Worm (Caenorhabditis elegans) whole organism, mixed stage, embryonic: ENCODE measurements around the gene F26D11.1.

Experiments
- M03D4.4 ChIP-seq: sonication (generic microtip); optimal IDR thresholded peaks from 2 replicates; lab custom pipeline; 2017; ENCODE audit warnings: mild to moderate bottlenecking, missing genetic modification characterization, missing compliant biosample characterization
- bed-3 ChIP-seq: fragments of 200-800 bp; sonication (Bioruptor generic); optimal IDR thresholded peaks from 3 replicates; lab custom pipeline; 2018; ENCODE audit warnings: mild to moderate bottlenecking, missing genetic modification characterization, moderate library complexity, missing compliant biosample characterization
- blmp-1 ChIP-seq: fragments of 150-350 bp; optimal IDR thresholded peaks from 2 replicates; lab custom pipeline; 2014; ENCODE audit warnings: missing biosample characterization, missing genetic modification characterization
- ceh-39 ChIP-seq: fragments of 150-350 bp; optimal IDR thresholded peaks from 2 replicates; lab custom pipeline; 2014; ENCODE audit warnings: missing biosample characterization, missing genetic modification characterization
- ceh-43 ChIP-seq: fragments of 200-800 bp; sonication (Bioruptor generic); optimal IDR thresholded peaks from 2 replicates; lab custom pipeline; 2018; ENCODE audit warnings: mild to moderate bottlenecking, missing genetic modification characterization, moderate library complexity, missing compliant biosample characterization
- ceh-83 ChIP-seq: fragments of 200-800 bp; sonication (Bioruptor generic); optimal IDR thresholded peaks from 2 replicates; lab custom pipeline; 2018; ENCODE audit warnings: mild to moderate bottlenecking, missing genetic modification characterization, missing compliant biosample characterization
- ces-1 ChIP-seq: fragments of 150-350 bp; optimal IDR thresholded peaks from 2 replicates; lab custom pipeline; 2014; ENCODE audit warnings: missing biosample characterization, missing genetic modification reagents, missing genetic modification characterization
- drap-1 ChIP-seq: fragments of 200-800 bp; sonication (Bioruptor generic); optimal IDR thresholded peaks from 3 replicates; lab custom pipeline; 2018; ENCODE audit warnings: mild to moderate bottlenecking, missing genetic modification characterization, missing compliant biosample characterization
- elt-1 ChIP-seq: sonication (generic microtip); optimal IDR thresholded peaks from 2 replicates; lab custom pipeline; 2017; ENCODE audit warnings: missing genetic modification characterization, mild to moderate bottlenecking, missing compliant biosample characterization, antibody characterized with exemption, moderate library complexity, borderline replicate concordance; ENCODE audit not compliant: insufficient read depth
- elt-3 ChIP-seq: fragments of 150-350 bp; optimal IDR thresholded peaks from 2 replicates; lab custom pipeline; 2014; ENCODE audit warnings: missing biosample characterization, missing genetic modification characterization
- flh-1 ChIP-seq: fragments of 200-800 bp; sonication (Bioruptor generic); optimal IDR thresholded peaks from 2 replicates; lab custom pipeline; 2018; ENCODE audit warnings: mild to moderate bottlenecking, missing genetic modification characterization, moderate library complexity, missing compliant biosample characterization
- ham-2 ChIP-seq: fragments of 200-800 bp; sonication (Bioruptor generic); optimal IDR thresholded peaks from 2 replicates; lab custom pipeline; 2018; ENCODE audit warnings: mild to moderate bottlenecking, missing genetic modification characterization, missing compliant biosample characterization
- hlh-1 ChIP-seq: fragments of 150-350 bp; optimal IDR thresholded peaks from 2 replicates; lab custom pipeline; 2014; ENCODE audit warnings: missing biosample characterization, missing genetic modification reagents, missing genetic modification characterization
- lin-13 ChIP-seq: fragments of 150-350 bp; optimal IDR thresholded peaks from 2 replicates; lab custom pipeline; 2014; ENCODE audit warnings: missing biosample characterization, missing genetic modification characterization
- lin-32 ChIP-seq: fragments of 200-800 bp; sonication (Bioruptor generic); optimal IDR thresholded peaks from 2 replicates; lab custom pipeline; 2018; ENCODE audit warnings: mild to moderate bottlenecking, missing genetic modification characterization, missing compliant biosample characterization
- mep-1 ChIP-seq: fragments of 150-350 bp; optimal IDR thresholded peaks from 2 replicates; lab custom pipeline; 2017; ENCODE audit warnings: missing biosample characterization, missing genetic modification reagents, missing genetic modification characterization, inconsistent platforms
- mls-2 ChIP-seq: sonication (generic microtip); optimal IDR thresholded peaks from 2 replicates; lab custom pipeline; 2016; ENCODE audit warnings: mild to moderate bottlenecking, missing genetic modification characterization, moderate library complexity, missing compliant biosample characterization
- nhr-12 ChIP-seq: fragments of 150-350 bp; optimal IDR thresholded peaks from 2 replicates; lab custom pipeline; 2014; ENCODE audit warnings: missing biosample characterization, missing genetic modification characterization
- nhr-2 ChIP-seq: fragments of 150-350 bp; optimal IDR thresholded peaks from 2 replicates; lab custom pipeline; 2014; ENCODE audit warnings: missing biosample characterization, missing genetic modification characterization
- nhr-237 ChIP-seq: fragments of 150-350 bp; optimal IDR thresholded peaks from 2 replicates; lab custom pipeline; 2014; ENCODE audit warnings: missing biosample characterization, missing genetic modification characterization
- nhr-28 ChIP-seq: fragments of 150-350 bp; optimal IDR thresholded peaks from 2 replicates; lab custom pipeline; 2014; ENCODE audit warnings: missing biosample characterization, missing genetic modification characterization
- nhr-76 ChIP-seq: sonication (generic microtip); optimal IDR thresholded peaks from 2 replicates; lab custom pipeline; 2017; ENCODE audit warnings: missing biosample characterization, missing genetic modification characterization
- pha-4 ChIP-seq: fragments of 150-350 bp; optimal IDR thresholded peaks from 2 replicates; lab custom pipeline; 2018; ENCODE audit warnings: missing biosample characterization, missing genetic modification reagents, missing genetic modification characterization
- sem-2 ChIP-seq: fragments of 200-800 bp; sonication (Bioruptor generic); optimal IDR thresholded peaks from 2 replicates; lab custom pipeline; 2018; ENCODE audit warnings: mild to moderate bottlenecking, missing genetic modification characterization, missing compliant biosample characterization
- snpc-4 ChIP-seq: fragments of 150-350 bp; optimal IDR thresholded peaks from 2 replicates; lab custom pipeline; 2014; ENCODE audit warnings: missing biosample characterization, missing genetic modification characterization
- sptf-1 ChIP-seq: sonication (generic microtip); optimal IDR thresholded peaks from 2 replicates; lab custom pipeline; 2017; ENCODE audit warnings: mild to moderate bottlenecking, missing genetic modification characterization, moderate library complexity, missing compliant biosample characterization
- tbx-8 ChIP-seq: fragments of 200-800 bp; sonication (Bioruptor generic); optimal IDR thresholded peaks from 2 replicates; lab custom pipeline; 2018; ENCODE audit warnings: mild to moderate bottlenecking, missing genetic modification characterization, moderate library complexity, missing compliant biosample characterization
- unc-120 ChIP-seq: sonication (generic microtip); optimal IDR thresholded peaks from 2 replicates; lab custom pipeline; 2017; ENCODE audit warnings: missing genetic modification characterization, missing compliant biosample characterization; ENCODE audit not compliant: poor library complexity, severe bottlenecking
- unc-39 ChIP-seq: fragments of 150-350 bp; optimal IDR thresholded peaks from 2 replicates; lab custom pipeline; 2014; ENCODE audit warnings: missing biosample characterization, missing genetic modification characterization
- zip-8 ChIP-seq: fragments of 150-350 bp; optimal IDR thresholded peaks from 2 replicates; lab custom pipeline; 2014; ENCODE audit warnings: missing biosample characterization, missing genetic modification characterization
- ztf-11 ChIP-seq: fragments of 150-350 bp; optimal IDR thresholded peaks from 2 replicates; lab custom pipeline; 2014; ENCODE audit warnings: missing biosample characterization, missing genetic modification characterization

F26D11.1 gene

DNA sequence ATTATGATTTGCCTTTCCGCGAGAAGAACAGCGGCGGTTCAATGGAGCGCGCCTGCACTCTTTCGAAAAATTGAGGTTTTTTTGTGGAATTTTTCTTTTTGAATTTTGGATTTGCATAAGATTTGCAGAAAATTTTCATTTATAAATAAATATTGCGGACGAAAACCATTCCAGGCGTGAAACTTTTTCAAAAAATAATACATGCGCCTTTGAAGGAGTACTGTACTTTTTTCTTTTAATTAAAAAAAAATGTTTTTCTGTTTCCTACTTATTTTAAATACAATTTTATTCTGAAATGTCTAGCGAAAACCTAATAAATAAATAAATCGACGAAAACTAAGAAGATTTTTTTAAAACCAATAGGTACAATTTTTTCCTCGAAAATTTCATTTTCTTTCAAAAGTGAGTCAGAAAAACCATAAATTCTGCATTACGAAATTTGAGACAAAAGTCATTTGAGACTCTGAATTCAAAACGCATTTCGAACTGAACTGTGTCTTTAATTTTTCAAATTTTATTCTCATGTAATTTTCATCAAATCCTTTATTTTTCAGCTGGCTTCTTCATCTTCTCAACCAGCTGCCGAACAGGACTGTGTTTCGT is at the start of gene F26D11.1:
F26D11.1 (plus strand) TSS at position 553 of the 603 bp plus-strand sequence.
- no peak for TF ChIP-seq sem-2
- no peak for TF ChIP-seq nhr-28 (tag; lab: Kevin White, UChicago)
- TF ChIP-seq ceh-43 (GFP tag; lab: Kevin White, UChicago) = no peak
- TF ChIP-seq nhr-12 = no peak
- no peak for TF ChIP-seq ztf-11 (tag; lab: Kevin White, UChicago)
- TF ChIP-seq nhr-2 (tag; lab: Kevin White, UChicago) = no peak

DNA sequence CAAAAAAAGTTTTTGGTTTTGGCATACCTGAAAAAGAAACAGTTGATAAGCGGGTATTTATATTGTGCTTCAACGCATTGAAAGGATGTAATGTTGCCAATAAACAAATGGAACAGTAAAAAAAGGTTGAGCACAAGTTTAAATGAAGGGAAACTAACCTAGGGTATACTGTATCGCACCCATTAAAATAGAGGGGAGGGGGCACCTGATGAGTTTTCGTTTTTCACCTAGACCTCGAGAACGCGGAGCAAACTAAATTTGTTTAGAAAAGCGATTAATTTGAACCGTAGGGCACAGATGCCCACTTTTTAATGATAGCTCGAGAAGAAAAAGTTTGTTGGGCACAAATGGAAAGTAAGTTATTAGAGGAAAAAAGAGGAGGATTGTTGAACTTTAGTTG is 48.3 kb upstream of the F26D11.1 start, which contains the start of gene ncx-10:
ncx-10 (minus strand) TSS at position 101 of the 400 bp plus-strand sequence.
- TF ChIP-seq elt-1 (tag; lab: Kevin White, UChicago) (no peak), snpc-4 (tag; lab: Kevin White, UChicago) (no peak), lin-32 (GFP tag; lab: Kevin White, UChicago) (no peak), zip-8 (no peak), M03D4.4 (tag; lab: Kevin White, UChicago) (no peak), ceh-39 (tag; lab: Kevin White, UChicago) (no peak), ham-2 (GFP tag; lab: Kevin White, UChicago) (no peak), mep-1 (tag; lab: Kevin White, UChicago) (no peak), sem-2 (no peak), sptf-1 (tag; lab: Kevin White, UChicago) (no peak), pha-4 (tag; lab: Kevin White, UChicago) (no peak), bed-3 (GFP tag; lab: Kevin White, UChicago) (no peak), tbx-8 (GFP tag; lab: Kevin White, UChicago) (no peak), drap-1 (no peak), hlh-1 (no peak), nhr-76 (tag; lab: Kevin White, UChicago) (no peak), blmp-1 (tag; lab: Kevin White, UChicago) (no peak), flh-1 (GFP tag; lab: Kevin White, UChicago) (no peak), nhr-237 (tag; lab: Kevin White, UChicago) (no peak)

DNA sequence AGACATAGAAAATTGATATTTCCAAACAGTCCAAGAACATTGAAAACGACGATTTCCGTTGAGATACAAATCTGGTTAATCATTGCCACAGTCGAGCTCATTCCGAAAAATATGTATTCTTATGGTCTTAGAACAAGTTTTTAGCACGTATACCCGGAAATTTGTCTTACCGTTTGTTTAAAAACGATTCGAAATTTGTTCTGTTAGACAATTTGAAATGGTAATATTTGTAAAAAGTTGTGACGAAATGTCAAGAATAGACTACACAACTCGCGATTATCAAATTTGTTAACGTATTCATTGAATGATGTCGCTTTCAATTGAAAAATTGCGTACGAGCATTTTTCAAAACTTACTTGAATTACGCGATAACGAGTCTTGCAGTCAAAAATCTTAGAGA is 44.2 kb upstream of the F26D11.1 start, which contains the start of gene srsx-3:
srsx-3 (minus strand) TSS at position 101 of the 400 bp plus-strand sequence.
- TF ChIP-seq M03D4.4 (tag; lab: Kevin White, UChicago) (no peak), elt-1 (tag; lab: Kevin White, UChicago) (no peak), zip-8 (no peak), ceh-39 (tag; lab: Kevin White, UChicago) (no peak), mep-1 (tag; lab: Kevin White, UChicago) (no peak), bed-3 (GFP tag; lab: Kevin White, UChicago) (no peak), nhr-12 (no peak), ces-1 (GFP tag; lab: Kevin White, UChicago) (no peak), nhr-76 (tag; lab: Kevin White, UChicago) (no peak), blmp-1 (tag; lab: Kevin White, UChicago) (no peak), unc-39 (tag; lab: Kevin White, UChicago) (no peak), elt-3 (tag; lab: Kevin White, UChicago) (no peak), sem-2 (no peak), lin-32 (GFP tag; lab: Kevin White, UChicago) (no peak)

DNA sequence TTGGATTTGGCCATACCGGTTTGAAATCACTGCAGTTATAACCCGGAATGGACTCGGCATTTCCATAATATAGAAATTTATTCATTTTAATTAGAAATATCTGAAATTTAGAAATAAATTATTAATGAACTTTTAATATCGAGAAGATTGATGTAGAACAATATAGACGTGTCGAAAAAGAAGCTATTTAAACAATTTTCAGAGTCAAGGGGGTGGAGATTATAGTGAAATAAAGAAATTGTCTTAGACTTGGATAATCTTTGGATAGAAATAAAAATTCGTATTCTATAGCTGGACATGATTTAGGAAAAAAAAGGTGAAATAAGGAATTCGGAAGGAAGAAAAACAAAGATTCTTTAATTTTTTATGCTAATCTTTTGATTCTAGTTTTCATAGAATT is 41.0 kb upstream of the F26D11.1 start, which contains the start of gene srt-53:
srt-53 (minus strand) TSS at position 101 of the 400 bp plus-strand sequence.
- TF ChIP-seq nhr-237 (tag; lab: Kevin White, UChicago) = no peak
- no peak for TF ChIP-seq hlh-1
- no peak for TF ChIP-seq ceh-83
- TF ChIP-seq ces-1 (GFP tag; lab: Kevin White, UChicago) = no peak
- TF ChIP-seq snpc-4 (tag; lab: Kevin White, UChicago) = no peak
- no peak for TF ChIP-seq zip-8
- TF ChIP-seq lin-13 (tag; lab: Kevin White, UChicago) = no peak
- TF ChIP-seq elt-3 (tag; lab: Kevin White, UChicago) = no peak
- TF ChIP-seq unc-120 (tag; lab: Kevin White, UChicago) = no peak
- no peak for TF ChIP-seq nhr-2 (tag; lab: Kevin White, UChicago)
- TF ChIP-seq nhr-76 (tag; lab: Kevin White, UChicago) = no peak
- no peak for TF ChIP-seq sptf-1 (tag; lab: Kevin White, UChicago)
- no peak for TF ChIP-seq M03D4.4 (tag; lab: Kevin White, UChicago)
- no peak for TF ChIP-seq ceh-43 (GFP tag; lab: Kevin White, UChicago)
- no peak for TF ChIP-seq lin-32 (GFP tag; lab: Kevin White, UChicago)
- no peak for TF ChIP-seq drap-1
- TF ChIP-seq ztf-11 (tag; lab: Kevin White, UChicago) = no peak
- TF ChIP-seq mls-2 (tag; lab: Kevin White, UChicago) = no peak
- TF ChIP-seq tbx-8 (GFP tag; lab: Kevin White, UChicago) = no peak
- TF ChIP-seq flh-1 (GFP tag; lab: Kevin White, UChicago) = no peak
